Worm (Caenorhabditis elegans): ENCODE measurements around the gene rilp-1.

Gene rilp-1

DNA sequence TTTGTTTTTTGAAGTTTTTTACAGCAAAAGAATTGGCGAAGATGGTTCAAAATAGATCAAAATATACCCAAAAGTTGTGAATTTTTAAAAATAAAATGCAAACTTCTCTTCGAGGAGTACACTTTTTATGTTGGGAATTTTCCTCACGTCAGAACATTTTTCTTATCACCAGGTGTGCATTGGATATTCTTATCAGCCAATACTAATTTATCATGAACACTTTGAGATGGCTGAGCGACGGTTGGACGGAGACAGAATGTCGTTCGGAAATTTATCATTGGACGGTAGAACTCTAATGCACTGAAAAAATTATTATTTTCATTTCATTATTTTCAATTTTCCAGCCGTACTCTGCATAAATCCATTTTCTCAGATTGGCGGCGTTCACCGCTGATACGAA lies 13.4 kb downstream of the rilp-1 start:
- TF ChIP-seq nhr-23 (tag; optimal IDR thresholded peaks at IDR 0.05) (no peak), fos-1 (tag; optimal IDR thresholded peaks at IDR 0.05) (peak; percentile 54)

DNA sequence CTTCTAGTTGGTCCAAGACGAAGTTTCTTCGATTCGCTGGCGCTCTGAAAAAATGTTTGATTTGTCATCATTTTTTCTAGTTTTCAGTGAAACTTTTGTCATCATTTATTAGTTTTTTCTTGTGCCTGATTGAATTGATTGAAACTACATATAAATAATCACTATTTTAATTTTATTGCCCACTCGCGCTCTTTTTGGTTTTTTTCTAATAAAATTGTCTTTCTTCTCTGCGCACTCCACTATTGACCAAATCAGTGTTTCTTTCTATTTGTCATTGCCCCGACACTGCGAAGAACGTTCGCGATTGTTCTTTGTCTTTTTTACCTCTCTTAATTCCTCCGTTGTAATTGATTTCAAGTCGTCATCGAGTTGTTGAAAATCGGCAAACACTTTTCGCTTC lies 14.3 kb downstream of the rilp-1 start:
- TF ChIP-seq sma-3 (GFP tag; optimal IDR thresholded peaks at IDR 0.05) (peak; percentile 22), mab-5 (tag; optimal IDR thresholded peaks at IDR 0.05) (no peak), nhr-25 (tag; optimal IDR thresholded peaks at IDR 0.05) (peak; percentile 7), aly-2 (tag; optimal IDR thresholded peaks at IDR 0.05) (no peak), F13H6.1 (tag; optimal IDR thresholded peaks at IDR 0.05) (no peak), fos-1 (tag; optimal IDR thresholded peaks at IDR 0.05) (peak; percentile 35), ceh-16 (tag; optimal IDR thresholded peaks at IDR 0.05) (no peak), crh-2 (tag; optimal IDR thresholded peaks at IDR 0.05) (no peak)

DNA sequence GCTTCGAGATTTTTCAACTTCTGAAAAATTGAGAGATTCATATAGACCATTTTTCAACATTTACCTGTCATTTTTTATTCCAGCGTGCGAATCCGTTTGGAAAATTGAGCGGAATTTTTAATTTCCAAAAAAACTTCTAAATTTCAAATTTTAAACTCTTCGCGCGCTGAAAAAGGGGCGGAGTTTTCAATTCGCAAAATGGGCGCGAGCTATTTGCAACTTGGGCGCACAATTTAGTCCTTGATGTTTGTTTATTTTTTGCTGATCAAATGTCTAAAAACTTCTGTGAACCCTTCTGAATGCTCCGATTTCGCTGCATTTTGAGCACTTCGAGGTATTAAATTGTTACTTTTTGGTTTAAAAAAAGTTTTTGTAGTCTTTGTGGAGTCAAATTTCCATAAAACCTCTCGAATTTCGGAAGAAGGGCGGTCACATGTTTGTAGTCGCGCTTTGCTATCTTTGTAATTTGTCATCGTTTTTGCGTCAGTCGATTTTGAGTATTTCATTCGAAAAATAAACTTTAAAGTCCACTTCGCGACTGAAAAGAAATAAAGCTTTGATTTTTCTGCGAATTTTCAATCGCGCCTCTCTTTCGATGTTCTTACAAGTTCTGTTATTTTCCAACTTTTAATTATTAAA lies 14.9 kb downstream of the rilp-1 start, which contains the start of the genes madf-8 and gsr-1:
madf-8 (minus strand) TSS at position 156 of the 639 bp plus-strand sequence.
gsr-1 (plus strand) TSS at position 231 of the 639 bp plus-strand sequence.
- peak; percentile 6 for TF ChIP-seq sem-4 (tag; optimal IDR thresholded peaks at IDR 0.05)
- peak; percentile 24 to 74 for TF ChIP-seq lsy-2 (tag; optimal IDR thresholded peaks at IDR 0.05)
- peak; percentile 13 for TF ChIP-seq fos-1 (tag; optimal IDR thresholded peaks at IDR 0.05)
- peak; percentile 79 for TF ChIP-seq gmeb-1 (tag; optimal IDR thresholded peaks at IDR 0.05)
- TF ChIP-seq alr-1 (tag; optimal IDR thresholded peaks at IDR 0.05), result no peak
- no peak for TF ChIP-seq zag-1 (tag; optimal IDR thresholded peaks at IDR 0.05)
- TF ChIP-seq peb-1 (tag; optimal IDR thresholded peaks at IDR 0.05), result no peak
- TF ChIP-seq F13H6.1 (tag; optimal IDR thresholded peaks at IDR 0.05), result peak; percentile 18
- no peak for TF ChIP-seq elt-1 (tag; optimal IDR thresholded peaks at IDR 0.05)
- TF ChIP-seq blmp-1 (tag; optimal IDR thresholded peaks at IDR 0.05; ENCODE audit: insufficient read depth), result no peak
- no peak for TF ChIP-seq nhr-10 (tag; optimal IDR thresholded peaks at IDR 0.05)
- peak; percentile 61 for TF ChIP-seq nhr-129 (tag; optimal IDR thresholded peaks at IDR 0.05)
- peak; percentile 71 for TF ChIP-seq unc-55 (GFP tag; optimal IDR thresholded peaks at IDR 0.05)
- peak; percentile 34 for TF ChIP-seq ama-1 (optimal IDR thresholded peaks at IDR 0.05)
- peak; percentile 57 for TF ChIP-seq lin-11 (tag; optimal IDR thresholded peaks at IDR 0.05)
- no peak for TF ChIP-seq ZK546.5 (tag; optimal IDR thresholded peaks at IDR 0.05)
- TF ChIP-seq nhr-21 (tag; optimal IDR thresholded peaks at IDR 0.05), result no peak
- TF ChIP-seq lin-13 (GFP tag; optimal IDR thresholded peaks at IDR 0.05), result peak; percentile 64
- peak; percentile 61 for TF ChIP-seq sma-9 (GFP tag; optimal IDR thresholded peaks at IDR 0.05)
- no peak for TF ChIP-seq sma-9 (tag; optimal IDR thresholded peaks at IDR 0.05)
- peak; percentile 37 for TF ChIP-seq skn-1 (tag; optimal IDR thresholded peaks at IDR 0.05)
- peak; percentile 48 for TF ChIP-seq C34F6.9 (tag; optimal IDR thresholded peaks at IDR 0.05)
- TF ChIP-seq mdl-1 (tag; optimal IDR thresholded peaks at IDR 0.05), result no peak
- no peak for TF ChIP-seq mbf-1 (tag; optimal IDR thresholded peaks at IDR 0.05)

DNA sequence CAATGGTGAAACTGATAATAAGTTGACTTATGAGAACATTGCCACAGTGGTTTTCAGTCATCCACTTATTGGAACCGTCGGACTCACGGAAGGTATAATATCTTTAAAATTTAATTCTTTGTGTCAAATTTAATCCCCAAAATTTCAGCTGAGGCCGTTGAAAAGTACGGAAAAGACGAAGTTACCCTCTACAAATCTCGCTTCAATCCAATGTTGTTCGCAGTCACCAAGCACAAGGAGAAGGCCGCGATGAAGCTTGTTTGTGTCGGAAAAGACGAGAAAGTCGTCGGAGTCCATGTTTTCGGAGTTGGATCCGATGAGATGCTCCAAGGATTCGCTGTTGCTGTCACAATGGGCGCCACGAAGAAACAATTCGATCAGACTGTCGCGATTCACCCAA lies 16.5 kb downstream of the rilp-1 start:
- TF ChIP-seq R02D3.7 (tag; optimal IDR thresholded peaks at IDR 0.05) (no peak), sem-4 (tag; optimal IDR thresholded peaks at IDR 0.05) (no peak), elt-3 (tag; optimal IDR thresholded peaks at IDR 0.05) (no peak), unc-39 (tag; optimal IDR thresholded peaks at IDR 0.05) (no peak), lin-11 (tag; optimal IDR thresholded peaks at IDR 0.05) (no peak), elt-1 (tag; optimal IDR thresholded peaks at IDR 0.05) (no peak), ztf-11 (tag; optimal IDR thresholded peaks at IDR 0.05) (no peak), peb-1 (tag; optimal IDR thresholded peaks at IDR 0.05) (no peak), nhr-11 (tag; optimal IDR thresholded peaks at IDR 0.05) (no peak), Y55F3AM.14 (GFP tag; optimal IDR thresholded peaks at IDR 0.05) (no peak), fos-1 (tag; optimal IDR thresholded peaks at IDR 0.05) (no peak), unc-55 (GFP tag; optimal IDR thresholded peaks at IDR 0.05) (no peak)

Data from whole organism, L2 larva.